Fruit fly (Drosophila melanogaster) whole organism, embryonic: ENCODE data around the gene prt.
A peak's percentile ranks its signal among the peaks of the same experiment; 100 is the strongest.

Experiments
- Adf1 ChIP-seq: fragments of 200-800 bp; sonication (Bioruptor generic); IDR thresholded peaks from 2 replicates; pipeline ENCODE4 v1.3.6; 2022; ENCODE audit warnings: missing biosample characterization, missing genetic modification characterization
- Atf6 ChIP-seq: fragments of 200-800 bp; sonication (Bioruptor generic); IDR thresholded peaks from 2 replicates; pipeline ENCODE4 v1.3.6; 2022; ENCODE audit warnings: missing biosample characterization, missing genetic modification characterization
- CG10654 ChIP-seq: fragments of 200-800 bp; sonication (Bioruptor generic); optimal IDR thresholded peaks from 2 replicates; lab custom pipeline; 2016; ENCODE audit warnings: missing biosample characterization, missing genetic modification characterization
- CG11723 ChIP-seq: fragments of 200-800 bp; sonication (Bioruptor generic); optimal IDR thresholded peaks from 2 replicates; lab custom pipeline; 2017; ENCODE audit warnings: missing biosample characterization, mild to moderate bottlenecking, missing genetic modification characterization
- CG12659 ChIP-seq: fragments of 200-800 bp; sonication (Bioruptor generic); optimal IDR thresholded peaks from 3 replicates; lab custom pipeline; 2017; ENCODE audit warnings: mild to moderate bottlenecking, missing biosample characterization, missing genetic modification reagents, missing genetic modification characterization
- CG13296 ChIP-seq: fragments of 200-800 bp; sonication (Bioruptor generic); optimal IDR thresholded peaks from 3 replicates; lab custom pipeline; 2018; ENCODE audit warnings: missing biosample characterization, mild to moderate bottlenecking, missing genetic modification characterization
- CG13894 ChIP-seq: fragments of 200-800 bp; sonication (Bioruptor generic); optimal IDR thresholded peaks from 3 replicates; lab custom pipeline; 2018; ENCODE audit warnings: missing biosample characterization, mild to moderate bottlenecking, missing genetic modification characterization, moderate library complexity
- CG15479 ChIP-seq: fragments of 200-800 bp; sonication (Bioruptor generic); optimal IDR thresholded peaks from 3 replicates; lab custom pipeline; 2019; ENCODE audit warnings: missing biosample characterization, mild to moderate bottlenecking, missing genetic modification characterization, moderate library complexity
- CG18599 ChIP-seq: fragments of 200-800 bp; sonication (Bioruptor generic); optimal IDR thresholded peaks from 3 replicates; lab custom pipeline; 2017; ENCODE audit warnings: missing biosample characterization, missing genetic modification characterization, mild to moderate bottlenecking, moderate library complexity, missing genetic modification reagents
- CG4730 ChIP-seq: fragments of 200-800 bp; sonication (Bioruptor generic); IDR thresholded peaks from 2 replicates; pipeline ENCODE4 v1.3.6; 2022; ENCODE audit warnings: missing biosample characterization, missing genetic modification characterization
- CG7928 ChIP-seq: fragments of 200-800 bp; sonication (Bioruptor generic); optimal IDR thresholded peaks from 2 replicates; lab custom pipeline; 2017; ENCODE audit warnings: missing biosample characterization, mild to moderate bottlenecking, missing genetic modification characterization
- CG9609 ChIP-seq: fragments of 200-800 bp; sonication (Bioruptor generic); optimal IDR thresholded peaks from 3 replicates; lab custom pipeline; 2016; ENCODE audit warnings: missing biosample characterization, missing genetic modification characterization
- CG9817 ChIP-seq: fragments of 200-800 bp; sonication (Bioruptor generic); optimal IDR thresholded peaks from 2 replicates; lab custom pipeline; 2018; ENCODE audit warnings: missing biosample characterization, mild to moderate bottlenecking, missing genetic modification characterization, moderate library complexity
- Dek ChIP-seq: fragments of 200-800 bp; sonication (Bioruptor generic); optimal IDR thresholded peaks from 3 replicates; lab custom pipeline; 2019; ENCODE audit warnings: missing biosample characterization, mild to moderate bottlenecking, missing genetic modification characterization, moderate library complexity
- Dref ChIP-seq: fragments of 200-800 bp; sonication (Bioruptor generic); IDR thresholded peaks from 2 replicates; pipeline ENCODE4 v1.3.6; 2022; ENCODE audit warnings: missing biosample characterization, missing genetic modification characterization
- Ets65A ChIP-seq: fragments of 200-800 bp; sonication (Bioruptor generic); peaks from one replicate; lab custom pipeline; 2016; ENCODE audit warnings: missing biosample characterization, missing genetic modification characterization
- HLH3B ChIP-seq: fragments of 200-800 bp; sonication (Bioruptor generic); IDR thresholded peaks from 2 replicates; pipeline ENCODE4 v1.3.6; 2022; ENCODE audit warnings: missing biosample characterization, missing genetic modification characterization
- HmgZ ChIP-seq: fragments of 200-800 bp; sonication (Bioruptor generic); optimal IDR thresholded peaks from 2 replicates; lab custom pipeline; 2018; ENCODE audit warnings: missing biosample characterization, mild to moderate bottlenecking, missing genetic modification characterization
- Hmr ChIP-seq: fragments of 200-800 bp; sonication (Bioruptor generic); optimal IDR thresholded peaks from 3 replicates; lab custom pipeline; 2017; ENCODE audit warnings: mild to moderate bottlenecking, missing biosample characterization, missing genetic modification reagents, missing genetic modification characterization
- Hsf ChIP-seq: fragments of 200-800 bp; sonication (Bioruptor generic); optimal IDR thresholded peaks from 3 replicates; lab custom pipeline; 2016; ENCODE audit warnings: missing biosample characterization, missing genetic modification characterization
- Lim3 ChIP-seq: fragments of 200-800 bp; sonication (Bioruptor generic); IDR thresholded peaks from 2 replicates; pipeline ENCODE4 v1.3.6; 2022; ENCODE audit warnings: missing biosample characterization, missing genetic modification characterization
- Oaz ChIP-seq: fragments of 200-800 bp; sonication (Bioruptor generic); IDR thresholded peaks from 2 replicates; pipeline ENCODE4 v1.3.6; 2022; ENCODE audit warnings: missing biosample characterization, missing genetic modification characterization
- Optix ChIP-seq: fragments of 200-800 bp; sonication (Bioruptor generic); IDR thresholded peaks from 3 replicates; pipeline ENCODE4 v1.3.6; 2022; ENCODE audit warnings: missing biosample characterization, missing genetic modification characterization
- PHDP ChIP-seq: fragments of 200-800 bp; sonication (Bioruptor generic); optimal IDR thresholded peaks from 3 replicates; lab custom pipeline; 2018; ENCODE audit warnings: missing biosample characterization, mild to moderate bottlenecking, missing genetic modification characterization, moderate library complexity
- Poxn ChIP-seq: fragments of 200-800 bp; sonication (Bioruptor generic); IDR thresholded peaks from 2 replicates; pipeline ENCODE4 v1.3.6; 2022; ENCODE audit warnings: missing biosample characterization, missing genetic modification characterization
- Sox100B ChIP-seq: fragments of 200-800 bp; sonication (Bioruptor generic); optimal IDR thresholded peaks from 3 replicates; lab custom pipeline; 2018; ENCODE audit warnings: missing biosample characterization, mild to moderate bottlenecking, missing genetic modification characterization
- Vsx1 ChIP-seq: fragments of 200-800 bp; sonication (Bioruptor generic); optimal IDR thresholded peaks from 2 replicates; lab custom pipeline; 2017; ENCODE audit warnings: missing biosample characterization, mild to moderate bottlenecking, missing genetic modification characterization, missing genetic modification reagents
- Xbp1 ChIP-seq: fragments of 200-800 bp; sonication (Bioruptor generic); optimal IDR thresholded peaks from 3 replicates; lab custom pipeline; 2016; ENCODE audit warnings: missing biosample characterization, mild to moderate bottlenecking, missing genetic modification characterization
- Xrp1 ChIP-seq: fragments of 200-800 bp; sonication (Bioruptor generic); IDR thresholded peaks from 2 replicates; pipeline ENCODE4 v1.3.6; 2022; ENCODE audit warnings: missing biosample characterization, missing genetic modification characterization
- bab2 ChIP-seq: fragments of 200-800 bp; sonication (Bioruptor generic); optimal IDR thresholded peaks from 2 replicates; lab custom pipeline; 2016; ENCODE audit warnings: missing biosample characterization, missing genetic modification characterization
- cas ChIP-seq: fragments of 200-800 bp; sonication (Bioruptor generic); IDR thresholded peaks from 2 replicates; pipeline ENCODE4 v1.3.6; 2022; ENCODE audit warnings: missing biosample characterization, missing genetic modification characterization
- ci ChIP-seq: fragments of 200-800 bp; sonication (Bioruptor generic); IDR thresholded peaks from 3 replicates; pipeline ENCODE4 v1.3.6; 2022; ENCODE audit warnings: missing biosample characterization, missing genetic modification characterization
- crc ChIP-seq: fragments of 200-800 bp; sonication (Bioruptor generic); optimal IDR thresholded peaks from 2 replicates; lab custom pipeline; 2016; ENCODE audit warnings: missing biosample characterization, missing genetic modification characterization
- dpn ChIP-seq, 2 experiments: fragments of 200-800 bp; sonication (Bioruptor generic); optimal IDR thresholded peaks; 3 replicates each; lab custom pipeline; 2016; ENCODE audit warnings: missing biosample characterization in 2 of 2, missing genetic modification characterization in 2 of 2
- fd96Cb ChIP-seq: fragments of 200-800 bp; sonication (Bioruptor generic); optimal IDR thresholded peaks from 2 replicates; lab custom pipeline; 2018; ENCODE audit warnings: missing biosample characterization, mild to moderate bottlenecking, missing genetic modification characterization, moderate library complexity
- ftz-f1 ChIP-seq: fragments of 200-800 bp; sonication (Bioruptor generic); optimal IDR thresholded peaks from 2 replicates; lab custom pipeline; 2016; ENCODE audit warnings: missing biosample characterization, missing genetic modification characterization
- fu2 ChIP-seq: fragments of 200-800 bp; sonication (Bioruptor generic); optimal IDR thresholded peaks from 2 replicates; lab custom pipeline; 2016; ENCODE audit warnings: missing biosample characterization, missing genetic modification characterization
- gcm2 ChIP-seq: fragments of 200-800 bp; sonication (Bioruptor generic); optimal IDR thresholded peaks from 2 replicates; lab custom pipeline; 2016; ENCODE audit warnings: missing biosample characterization, missing genetic modification characterization
- otp ChIP-seq: fragments of 200-800 bp; sonication (Bioruptor generic); IDR thresholded peaks from 3 replicates; pipeline ENCODE4, ENCODE4 v1.3.6; 2022; ENCODE audit warnings: missing biosample characterization, missing genetic modification characterization
- pan ChIP-seq, 4 experiments: fragments of >200 bp in 3 of 4; fragments of 200-800 bp in 1 of 4; sonication (Bioruptor generic) in 1 of 4; optimal IDR thresholded peaks in 3 of 4; IDR thresholded peaks in 1 of 4; 2 replicates each; pipeline versions ENCODE4 v1.3.6 to Lab custom; 2017 to 2022; ENCODE audit warnings: missing biosample characterization in 2 of 4, missing genetic modification characterization in 2 of 4, mixed read lengths in 1 of 4
- pfk ChIP-seq: fragments of 200-800 bp; sonication (Bioruptor generic); optimal IDR thresholded peaks from 2 replicates; lab custom pipeline; 2018; ENCODE audit warnings: missing biosample characterization, mild to moderate bottlenecking, missing genetic modification characterization, moderate library complexity
- rib ChIP-seq: fragments of 200-800 bp; sonication (Bioruptor generic); IDR thresholded peaks from 2 replicates; pipeline ENCODE4 v1.3.6; 2022; ENCODE audit warnings: missing biosample characterization, missing genetic modification characterization
- seq ChIP-seq: fragments of 200-800 bp; sonication (Bioruptor generic); IDR thresholded peaks from 2 replicates; pipeline ENCODE4 v1.3.6; 2022; ENCODE audit warnings: missing biosample characterization, missing genetic modification characterization
- slp2 ChIP-seq: fragments of 200-800 bp; sonication (Bioruptor generic); optimal IDR thresholded peaks from 2 replicates; lab custom pipeline; 2016; ENCODE audit warnings: missing biosample characterization, missing genetic modification characterization
- so ChIP-seq: fragments of 200-800 bp; sonication (Bioruptor generic); IDR thresholded peaks from 3 replicates; pipeline ENCODE4 v1.3.6; 2022; ENCODE audit warnings: missing biosample characterization, missing genetic modification characterization
- sug ChIP-seq: fragments of 200-800 bp; optimal IDR thresholded peaks from 2 replicates; lab custom pipeline; 2019; ENCODE audit warnings: missing biosample characterization, mild to moderate bottlenecking, missing genetic modification characterization, moderate library complexity
- tin ChIP-seq: fragments of 200-800 bp; sonication (Bioruptor generic); optimal IDR thresholded peaks from 3 replicates; lab custom pipeline; 2016; ENCODE audit warnings: missing biosample characterization, missing genetic modification characterization
- trh ChIP-seq: fragments of 200-800 bp; sonication (Bioruptor generic); optimal IDR thresholded peaks from 2 replicates; lab custom pipeline; 2016; ENCODE audit warnings: missing biosample characterization, missing genetic modification characterization
- usp ChIP-seq: fragments of >200 bp; optimal IDR thresholded peaks from 2 replicates; lab custom pipeline; 2017; ENCODE audit warnings: missing biosample characterization, missing genetic modification characterization
- vfl ChIP-seq: fragments of 200-800 bp; sonication (Bioruptor generic); optimal IDR thresholded peaks from 2 replicates; lab custom pipeline; 2016; ENCODE audit warnings: missing biosample characterization, missing genetic modification characterization
- zfh2 ChIP-seq: fragments of 200-800 bp; sonication (Bioruptor generic); optimal IDR thresholded peaks from 2 replicates; lab custom pipeline; 2016; ENCODE audit warnings: missing biosample characterization, missing genetic modification characterization

prt gene

dm6 chr3R:23713901-23714300 is 15.1 kb upstream of the prt start (continued):
- TF ChIP-seq so (GFP tag; lab: Robert Waterston, UW): peak; percentile 80; the same call in 2 of the 3 replicates
- no peak for TF ChIP-seq usp (GFP tag; lab: Kevin White, UChicago)
- TF ChIP-seq trh (GFP tag; lab: Kevin White, UChicago): no peak
- TF ChIP-seq crc (GFP tag; lab: Kevin White, UChicago): peak; percentile 2
- no peak for TF ChIP-seq ftz-f1
- TF ChIP-seq CG12659 (GFP tag; lab: Kevin White, UChicago): peak; percentile 38
- no peak for TF ChIP-seq pfk (GFP tag; lab: Kevin White, UChicago)
- TF ChIP-seq Sox100B (GFP tag; lab: Kevin White, UChicago): peak; percentile 57
- peak; percentile 57 for TF ChIP-seq Lim3
- no peak for TF ChIP-seq vfl
- TF ChIP-seq Adf1: no peak
- TF ChIP-seq tin (GFP tag; lab: Kevin White, UChicago): peak; percentile 71
- peak; percentile 57 for TF ChIP-seq Hsf (GFP tag; lab: Kevin White, UChicago)
- TF ChIP-seq CG9817: peak; percentile 34
- TF ChIP-seq Dek (tag; lab: Kevin White, UChicago): peak; percentile 35
- no peak for TF ChIP-seq rib
- TF ChIP-seq PHDP: peak; percentile 72
- TF ChIP-seq slp2: peak; percentile 44
- peak; percentile 1 for TF ChIP-seq Hmr (GFP tag; lab: Kevin White, UChicago)
- TF ChIP-seq CG15479 (GFP tag; lab: Kevin White, UChicago): no peak
- TF ChIP-seq Dref (GFP tag; lab: Robert Waterston, UW): no peak
- no peak for TF ChIP-seq HmgZ (tag; lab: Kevin White, UChicago)
- TF ChIP-seq fd96Cb (tag; lab: Kevin White, UChicago): peak; percentile 72
- TF ChIP-seq seq: 0 out of 2 replicates have a peak, but pooled peaks have one; percentile 48
- TF ChIP-seq Poxn (GFP tag; lab: Robert Waterston, UW): no peak
- TF ChIP-seq Xbp1 (GFP tag; lab: Kevin White, UChicago): peak; percentile 78
- peak; percentile 86 for TF ChIP-seq ci (GFP tag; lab: Robert Waterston, UW)
- peak; percentile 56 for TF ChIP-seq CG10654
- TF ChIP-seq CG11723 (GFP tag; lab: Kevin White, UChicago): no peak
- peak; percentile 53; the same call in 1 of the 2 replicates for TF ChIP-seq Atf6 (GFP tag; lab: Robert Waterston, UW)
- peak; percentile 47 to 65 for TF ChIP-seq dpn (GFP tag; optimal IDR thresholded peaks at IDR 0.05; lab: Kevin White, UChicago)
- peak; percentile 5 for TF ChIP-seq sug
- TF ChIP-seq Oaz (GFP tag; lab: Robert Waterston, UW): peak; percentile 54
- peak; percentile 94 for TF ChIP-seq Ets65A (GFP tag; lab: Kevin White, UChicago)
- peak; percentile 39 for TF ChIP-seq Vsx1
- peak; percentile 7 for TF ChIP-seq fu2 (GFP tag; lab: Kevin White, UChicago)
- TF ChIP-seq HLH3B (GFP tag; lab: Robert Waterston, UW): peak; percentile 9; the same call in 1 of the 2 replicates
- peak; percentile 56 for TF ChIP-seq bab2
- peak; percentile 70; the same call in 2 of the 3 replicates for TF ChIP-seq otp
- 0 out of 2 replicates have a peak, but pooled peaks have one; percentile 15 for TF ChIP-seq CG4730 (GFP tag; lab: Robert Waterston, UW)
- peak; percentile 16 for TF ChIP-seq gcm2 (GFP tag; lab: Kevin White, UChicago)
- TF ChIP-seq CG13894 (tag; lab: Kevin White, UChicago): no peak
- no peak for TF ChIP-seq cas (GFP tag; lab: Robert Waterston, UW)
- peak; percentile 31 for TF ChIP-seq CG9609 (GFP tag; lab: Kevin White, UChicago)
- TF ChIP-seq zfh2 (GFP tag; lab: Kevin White, UChicago): no peak
- no peak for TF ChIP-seq pan (optimal IDR thresholded peaks at IDR 0.05; lab: Kevin White, UChicago)
- TF ChIP-seq pan (GFP tag; optimal IDR thresholded peaks at IDR 0.05 in 1 of 2, IDR thresholded peaks at IDR 0.05 in 1 of 2): peak in 1 of 2 experiments; percentile 64
- TF ChIP-seq CG7928 (GFP tag; lab: Kevin White, UChicago): no peak
- peak; percentile 34 for TF ChIP-seq CG18599 (GFP tag; lab: Kevin White, UChicago)
- TF ChIP-seq CG13296 (GFP tag; lab: Kevin White, UChicago): peak; percentile 11
- TF ChIP-seq Optix (GFP tag; lab: Robert Waterston, UW): peak; percentile 29; the same call in 1 of the 3 replicates
- peak; percentile 72 for TF ChIP-seq Xrp1
